Worm (Caenorhabditis elegans) whole organism, mixed stage, embryonic: ENCODE results near the gene tbce-1.
A peak's percentile ranks its signal among the peaks of the same experiment; 100 is the strongest.

Experiments
- M03D4.4 ChIP-seq: sonication (generic microtip); optimal IDR thresholded peaks from 2 replicates; lab custom pipeline; 2017; ENCODE audit warnings: mild to moderate bottlenecking, missing genetic modification characterization, missing compliant biosample characterization
- bed-3 ChIP-seq: fragments of 200-800 bp; sonication (Bioruptor generic); optimal IDR thresholded peaks from 3 replicates; lab custom pipeline; 2018; ENCODE audit warnings: mild to moderate bottlenecking, missing genetic modification characterization, moderate library complexity, missing compliant biosample characterization
- blmp-1 ChIP-seq: fragments of 150-350 bp; optimal IDR thresholded peaks from 2 replicates; lab custom pipeline; 2014; ENCODE audit warnings: missing biosample characterization, missing genetic modification characterization
- ceh-39 ChIP-seq: fragments of 150-350 bp; optimal IDR thresholded peaks from 2 replicates; lab custom pipeline; 2014; ENCODE audit warnings: missing biosample characterization, missing genetic modification characterization
- ceh-43 ChIP-seq: fragments of 200-800 bp; sonication (Bioruptor generic); optimal IDR thresholded peaks from 2 replicates; lab custom pipeline; 2018; ENCODE audit warnings: mild to moderate bottlenecking, missing genetic modification characterization, moderate library complexity, missing compliant biosample characterization
- ceh-83 ChIP-seq: fragments of 200-800 bp; sonication (Bioruptor generic); optimal IDR thresholded peaks from 2 replicates; lab custom pipeline; 2018; ENCODE audit warnings: mild to moderate bottlenecking, missing genetic modification characterization, missing compliant biosample characterization
- ces-1 ChIP-seq: fragments of 150-350 bp; optimal IDR thresholded peaks from 2 replicates; lab custom pipeline; 2014; ENCODE audit warnings: missing biosample characterization, missing genetic modification reagents, missing genetic modification characterization
- cnd-1 ChIP-seq: fragments of 200-800 bp; sonication (Bioruptor generic); optimal IDR thresholded peaks from 2 replicates; lab custom pipeline; 2018; ENCODE audit warnings: mild to moderate bottlenecking, missing genetic modification characterization, missing compliant biosample characterization
- drap-1 ChIP-seq: fragments of 200-800 bp; sonication (Bioruptor generic); optimal IDR thresholded peaks from 3 replicates; lab custom pipeline; 2018; ENCODE audit warnings: mild to moderate bottlenecking, missing genetic modification characterization, missing compliant biosample characterization
- elt-1 ChIP-seq: sonication (generic microtip); optimal IDR thresholded peaks from 2 replicates; lab custom pipeline; 2017; ENCODE audit warnings: missing genetic modification characterization, mild to moderate bottlenecking, missing compliant biosample characterization, antibody characterized with exemption, moderate library complexity, borderline replicate concordance; ENCODE audit not compliant: insufficient read depth
- elt-3 ChIP-seq: fragments of 150-350 bp; optimal IDR thresholded peaks from 2 replicates; lab custom pipeline; 2014; ENCODE audit warnings: missing biosample characterization, missing genetic modification characterization
- flh-1 ChIP-seq: fragments of 200-800 bp; sonication (Bioruptor generic); optimal IDR thresholded peaks from 2 replicates; lab custom pipeline; 2018; ENCODE audit warnings: mild to moderate bottlenecking, missing genetic modification characterization, moderate library complexity, missing compliant biosample characterization
- ham-2 ChIP-seq: fragments of 200-800 bp; sonication (Bioruptor generic); optimal IDR thresholded peaks from 2 replicates; lab custom pipeline; 2018; ENCODE audit warnings: mild to moderate bottlenecking, missing genetic modification characterization, missing compliant biosample characterization
- hlh-1 ChIP-seq: fragments of 150-350 bp; optimal IDR thresholded peaks from 2 replicates; lab custom pipeline; 2014; ENCODE audit warnings: missing biosample characterization, missing genetic modification reagents, missing genetic modification characterization
- lin-13 ChIP-seq: fragments of 150-350 bp; optimal IDR thresholded peaks from 2 replicates; lab custom pipeline; 2014; ENCODE audit warnings: missing biosample characterization, missing genetic modification characterization
- lin-32 ChIP-seq: fragments of 200-800 bp; sonication (Bioruptor generic); optimal IDR thresholded peaks from 2 replicates; lab custom pipeline; 2018; ENCODE audit warnings: mild to moderate bottlenecking, missing genetic modification characterization, missing compliant biosample characterization
- lsy-2 ChIP-seq: fragments of 150-350 bp; optimal IDR thresholded peaks from 2 replicates; lab custom pipeline; 2014; ENCODE audit warnings: missing biosample characterization, missing genetic modification characterization
- mab-5 ChIP-seq: fragments of 150-350 bp; optimal IDR thresholded peaks from 2 replicates; lab custom pipeline; 2014; ENCODE audit warnings: missing biosample characterization, missing genetic modification characterization
- mep-1 ChIP-seq: fragments of 150-350 bp; optimal IDR thresholded peaks from 2 replicates; lab custom pipeline; 2017; ENCODE audit warnings: missing biosample characterization, missing genetic modification reagents, missing genetic modification characterization, inconsistent platforms
- mls-2 ChIP-seq: sonication (generic microtip); optimal IDR thresholded peaks from 2 replicates; lab custom pipeline; 2016; ENCODE audit warnings: mild to moderate bottlenecking, missing genetic modification characterization, moderate library complexity, missing compliant biosample characterization
- nhr-12 ChIP-seq: fragments of 150-350 bp; optimal IDR thresholded peaks from 2 replicates; lab custom pipeline; 2014; ENCODE audit warnings: missing biosample characterization, missing genetic modification characterization
- nhr-2 ChIP-seq: fragments of 150-350 bp; optimal IDR thresholded peaks from 2 replicates; lab custom pipeline; 2014; ENCODE audit warnings: missing biosample characterization, missing genetic modification characterization
- nhr-237 ChIP-seq: fragments of 150-350 bp; optimal IDR thresholded peaks from 2 replicates; lab custom pipeline; 2014; ENCODE audit warnings: missing biosample characterization, missing genetic modification characterization
- nhr-28 ChIP-seq: fragments of 150-350 bp; optimal IDR thresholded peaks from 2 replicates; lab custom pipeline; 2014; ENCODE audit warnings: missing biosample characterization, missing genetic modification characterization
- nhr-76 ChIP-seq: sonication (generic microtip); optimal IDR thresholded peaks from 2 replicates; lab custom pipeline; 2017; ENCODE audit warnings: missing biosample characterization, missing genetic modification characterization
- pha-4 ChIP-seq: fragments of 150-350 bp; optimal IDR thresholded peaks from 2 replicates; lab custom pipeline; 2018; ENCODE audit warnings: missing biosample characterization, missing genetic modification reagents, missing genetic modification characterization
- sem-2 ChIP-seq: fragments of 200-800 bp; sonication (Bioruptor generic); optimal IDR thresholded peaks from 2 replicates; lab custom pipeline; 2018; ENCODE audit warnings: mild to moderate bottlenecking, missing genetic modification characterization, missing compliant biosample characterization
- snpc-4 ChIP-seq: fragments of 150-350 bp; optimal IDR thresholded peaks from 2 replicates; lab custom pipeline; 2014; ENCODE audit warnings: missing biosample characterization, missing genetic modification characterization
- sptf-1 ChIP-seq: sonication (generic microtip); optimal IDR thresholded peaks from 2 replicates; lab custom pipeline; 2017; ENCODE audit warnings: mild to moderate bottlenecking, missing genetic modification characterization, moderate library complexity, missing compliant biosample characterization
- tbx-8 ChIP-seq: fragments of 200-800 bp; sonication (Bioruptor generic); optimal IDR thresholded peaks from 2 replicates; lab custom pipeline; 2018; ENCODE audit warnings: mild to moderate bottlenecking, missing genetic modification characterization, moderate library complexity, missing compliant biosample characterization
- unc-120 ChIP-seq: sonication (generic microtip); optimal IDR thresholded peaks from 2 replicates; lab custom pipeline; 2017; ENCODE audit warnings: missing genetic modification characterization, missing compliant biosample characterization; ENCODE audit not compliant: poor library complexity, severe bottlenecking
- unc-39 ChIP-seq: fragments of 150-350 bp; optimal IDR thresholded peaks from 2 replicates; lab custom pipeline; 2014; ENCODE audit warnings: missing biosample characterization, missing genetic modification characterization
- unc-62 ChIP-seq: fragments of 150-350 bp; optimal IDR thresholded peaks from 2 replicates; lab custom pipeline; 2014; ENCODE audit warnings: missing biosample characterization, missing genetic modification reagents, missing genetic modification characterization
- zip-8 ChIP-seq: fragments of 150-350 bp; optimal IDR thresholded peaks from 2 replicates; lab custom pipeline; 2014; ENCODE audit warnings: missing biosample characterization, missing genetic modification characterization
- ztf-11 ChIP-seq: fragments of 150-350 bp; optimal IDR thresholded peaks from 2 replicates; lab custom pipeline; 2014; ENCODE audit warnings: missing biosample characterization, missing genetic modification characterization

The tbce-1 gene

ce11 chrIV:8333954-8333987 lies 39.3 kb downstream of the tbce-1 start, which contains the start of gene his-31:
his-31 (minus strand) TSS chrIV:8333983.
- TF ChIP-seq hlh-1 (tag; lab: Kevin White, UChicago) (no peak), mep-1 (tag; lab: Kevin White, UChicago) (no peak)

ce11 chrIV:8333988-8334863 lies 39.7 kb downstream of the tbce-1 start, which contains the start of gene his-32:
his-32 (plus strand) TSS chrIV:8334305.
- no peak for TF ChIP-seq zip-8 (tag; lab: Kevin White, UChicago)
- peak; percentile 45 for TF ChIP-seq ceh-43 (GFP tag; lab: Kevin White, UChicago)
- peak; percentile 87 for TF ChIP-seq nhr-12 (tag; lab: Kevin White, UChicago)
- TF ChIP-seq drap-1 (GFP tag; lab: Kevin White, UChicago): peak; percentile 63
- peak; percentile 70 for TF ChIP-seq sptf-1 (tag; lab: Kevin White, UChicago)
- TF ChIP-seq ceh-83 (GFP tag; lab: Kevin White, UChicago): peak; percentile 76
- no peak for TF ChIP-seq mab-5 (tag; lab: Kevin White, UChicago)
- TF ChIP-seq unc-39: peak; percentile 96
- TF ChIP-seq ces-1 (GFP tag; lab: Kevin White, UChicago): peak; percentile 39
- TF ChIP-seq ztf-11 (tag; lab: Kevin White, UChicago): peak; percentile 98
- peak; percentile 92 for TF ChIP-seq pha-4
- no peak for TF ChIP-seq nhr-237 (tag; lab: Kevin White, UChicago)
- peak; percentile 75 for TF ChIP-seq M03D4.4 (tag; lab: Kevin White, UChicago)
- TF ChIP-seq sem-2 (GFP tag; lab: Kevin White, UChicago): peak; percentile 78
- no peak for TF ChIP-seq flh-1
- TF ChIP-seq nhr-76 (tag; lab: Kevin White, UChicago): no peak
- TF ChIP-seq nhr-28 (tag; lab: Kevin White, UChicago): no peak
- TF ChIP-seq ceh-39 (tag; lab: Kevin White, UChicago): peak; percentile 99
- peak; percentile 72 for TF ChIP-seq tbx-8 (GFP tag; lab: Kevin White, UChicago)
- TF ChIP-seq bed-3 (GFP tag; lab: Kevin White, UChicago): no peak
- no peak for TF ChIP-seq ham-2 (GFP tag; lab: Kevin White, UChicago)
- TF ChIP-seq lsy-2 (tag; lab: Kevin White, UChicago): peak; percentile 78
- TF ChIP-seq hlh-1 (tag; lab: Kevin White, UChicago): peak; percentile 64
- no peak for TF ChIP-seq snpc-4
- TF ChIP-seq nhr-2: peak; percentile 76
- peak; percentile 65 for TF ChIP-seq lin-32
- TF ChIP-seq unc-62 (GFP tag; lab: Kevin White, UChicago): peak; percentile 89
- peak; percentile 92 for TF ChIP-seq mep-1 (tag; lab: Kevin White, UChicago)
- peak; percentile 98 for TF ChIP-seq lin-13 (tag; lab: Kevin White, UChicago)
- TF ChIP-seq elt-3 (tag; lab: Kevin White, UChicago): no peak
- TF ChIP-seq blmp-1 (tag; lab: Kevin White, UChicago): no peak
- peak; percentile 61 for TF ChIP-seq mls-2 (tag; lab: Kevin White, UChicago)
- TF ChIP-seq cnd-1 (tag; lab: Kevin White, UChicago): peak; percentile 95
- peak; percentile 20 for TF ChIP-seq elt-1 (tag; lab: Kevin White, UChicago)
- no peak for TF ChIP-seq unc-120 (tag; lab: Kevin White, UChicago)

DNA sequence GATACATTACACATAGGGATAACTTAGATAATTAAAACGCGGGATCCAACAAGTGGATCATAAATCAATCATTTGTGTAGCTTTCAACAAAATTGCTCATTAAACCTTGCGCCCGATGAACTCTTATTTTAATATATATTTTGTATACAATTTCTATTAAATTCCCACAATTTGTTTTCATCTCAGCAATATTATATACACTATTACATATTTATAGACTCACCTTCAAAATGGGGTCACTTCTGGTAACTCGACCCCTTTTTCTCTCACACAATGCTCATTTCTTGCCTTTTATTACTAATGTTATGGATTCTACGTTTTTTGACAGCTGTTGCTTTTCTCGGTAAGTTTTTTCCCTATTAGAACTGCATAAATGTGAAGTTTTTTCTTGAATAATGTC lies 45.1 kb downstream of the tbce-1 start, which contains the start of gene lgc-6:
lgc-6 (plus strand) TSS at position 301 of the 400 bp plus-strand sequence.
- TF ChIP-seq pha-4 (no peak), unc-39 (no peak), unc-120 (tag; lab: Kevin White, UChicago) (no peak), ham-2 (GFP tag; lab: Kevin White, UChicago) (no peak), unc-62 (GFP tag; lab: Kevin White, UChicago) (no peak), zip-8 (tag; lab: Kevin White, UChicago) (no peak), drap-1 (GFP tag; lab: Kevin White, UChicago) (no peak), elt-3 (tag; lab: Kevin White, UChicago) (no peak), cnd-1 (tag; lab: Kevin White, UChicago) (no peak)
- TF ChIP-seq, all 35 proteins: peak for 0
